Worm (Caenorhabditis elegans): ENCODE data around the gene josd-1.
"Not testable (repeated sequence)": the region's sequence is repeated elsewhere in the genome, so short reads cannot be mapped to it uniquely, and the experiment has no call there.

Gene josd-1

ce11 chrIII:2881117-2881516, 44.7 kb downstream of the josd-1 start:
- TF ChIP-seq unc-120 (tag; optimal IDR thresholded peaks at IDR 0.05; ENCODE audit: poor library complexity, severe bottlenecking): peak; percentile 17
- TF ChIP-seq M03D4.4 (tag; optimal IDR thresholded peaks at IDR 0.05): no peak

DNA sequence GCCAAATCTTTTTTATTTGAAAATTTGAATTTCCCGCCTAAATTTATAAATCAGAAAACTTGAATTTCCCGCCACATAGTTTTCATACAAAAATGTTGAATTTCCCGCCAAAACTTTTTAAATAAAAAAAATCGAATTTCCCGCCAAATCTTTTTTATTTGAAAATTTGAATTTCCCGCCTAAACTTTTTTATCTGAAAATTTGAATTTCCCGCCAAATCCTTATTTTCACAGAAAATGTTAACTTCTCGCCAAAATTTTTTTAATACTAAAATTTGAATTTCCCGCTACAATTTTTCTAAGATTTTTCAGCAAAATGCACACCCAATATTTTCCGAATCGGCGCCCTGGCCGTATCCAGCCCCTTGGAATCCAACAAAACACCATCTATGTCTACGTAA, 45.5 kb downstream of the josd-1 start, which contains the start of gene F56F11.2:
Gene F56F11.2 (plus strand): TSS at position 301 of the 400 bp plus-strand sequence.
- not testable (repeated sequence) for TF ChIP-seq unc-120 (tag; optimal IDR thresholded peaks at IDR 0.05; ENCODE audit: poor library complexity, severe bottlenecking); ceh-39 (tag; optimal IDR thresholded peaks at IDR 0.05); pha-4 (tag; optimal IDR thresholded peaks at IDR 0.05)
